Fruit fly (Drosophila melanogaster) whole organism, embryonic: ENCODE measurements around the gene Tom40.

ENCODE experiments used
- Abd-B ChIP-seq: fragments of 200-800 bp; sonication (Bioruptor generic); optimal IDR thresholded peaks from 2 replicates; lab custom pipeline; 2018; ENCODE audit warnings: missing biosample characterization, mild to moderate bottlenecking, missing genetic modification characterization, moderate library complexity
- Atf6 ChIP-seq: fragments of 200-800 bp; sonication (Bioruptor generic); IDR thresholded peaks from 2 replicates; pipeline ENCODE4 v1.3.6; 2022; ENCODE audit warnings: missing biosample characterization, missing genetic modification characterization
- B-H2 ChIP-seq: fragments of 200-800 bp; sonication (Bioruptor generic); optimal IDR thresholded peaks from 2 replicates; lab custom pipeline; 2018; ENCODE audit warnings: missing biosample characterization, mild to moderate bottlenecking, missing genetic modification characterization
- BEAF-32 ChIP-seq: fragments of 200-800 bp; sonication (Bioruptor generic); optimal IDR thresholded peaks from 3 replicates; lab custom pipeline; 2017; ENCODE audit warnings: missing biosample characterization, missing genetic modification characterization, mild to moderate bottlenecking, moderate library complexity, missing genetic modification reagents
- C15 ChIP-seq: fragments of 200-800 bp; sonication (Bioruptor generic); IDR thresholded peaks from 3 replicates; pipeline ENCODE4 v1.3.6; 2022; ENCODE audit warnings: missing biosample characterization, missing genetic modification characterization
- CG11696 ChIP-seq: fragments of 200-800 bp; sonication (Bioruptor generic); IDR thresholded peaks from 2 replicates; pipeline ENCODE4 v1.3.6; 2022; ENCODE audit warnings: missing biosample characterization, missing genetic modification characterization
- CG11723 ChIP-seq: fragments of 200-800 bp; sonication (Bioruptor generic); optimal IDR thresholded peaks from 2 replicates; lab custom pipeline; 2017; ENCODE audit warnings: missing biosample characterization, mild to moderate bottlenecking, missing genetic modification characterization
- CG12659 ChIP-seq: fragments of 200-800 bp; sonication (Bioruptor generic); optimal IDR thresholded peaks from 3 replicates; lab custom pipeline; 2017; ENCODE audit warnings: mild to moderate bottlenecking, missing biosample characterization, missing genetic modification reagents, missing genetic modification characterization
- CG12942 ChIP-seq: fragments of 200-800 bp; sonication (Bioruptor generic); optimal IDR thresholded peaks from 3 replicates; lab custom pipeline; 2016; ENCODE audit warnings: missing biosample characterization, missing genetic modification characterization
- CG16813 ChIP-seq: fragments of 200-800 bp; sonication (Bioruptor generic); IDR thresholded peaks from 3 replicates; pipeline ENCODE4 v1.3.6; 2022; ENCODE audit warnings: missing biosample characterization, missing genetic modification characterization; ENCODE audit not compliant: partially characterized antibody
- CG17385 ChIP-seq: fragments of 200-800 bp; sonication (Bioruptor generic); optimal IDR thresholded peaks from 3 replicates; lab custom pipeline; 2018; ENCODE audit warnings: missing biosample characterization, mild to moderate bottlenecking, missing genetic modification characterization
- CG1792 ChIP-seq: fragments of 200-800 bp; sonication (Bioruptor generic); optimal IDR thresholded peaks from 2 replicates; lab custom pipeline; 2016; ENCODE audit warnings: missing biosample characterization, missing genetic modification characterization
- CG18599 ChIP-seq: fragments of 200-800 bp; sonication (Bioruptor generic); optimal IDR thresholded peaks from 3 replicates; lab custom pipeline; 2017; ENCODE audit warnings: missing biosample characterization, missing genetic modification characterization, mild to moderate bottlenecking, moderate library complexity, missing genetic modification reagents
- CG2120 ChIP-seq: fragments of 200-800 bp; sonication (Bioruptor generic); optimal IDR thresholded peaks from 3 replicates; lab custom pipeline; 2016; ENCODE audit warnings: missing biosample characterization, missing genetic modification characterization
- CG2129 ChIP-seq: fragments of 200-800 bp; sonication (Bioruptor generic); IDR thresholded peaks from 2 replicates; pipeline ENCODE4 v1.3.6; 2022; ENCODE audit warnings: missing biosample characterization, missing genetic modification characterization; ENCODE audit not compliant: partially characterized antibody
- CG2202 ChIP-seq: fragments of 200-800 bp; sonication (Bioruptor generic); optimal IDR thresholded peaks from 2 replicates; lab custom pipeline; 2018; ENCODE audit warnings: missing biosample characterization, mild to moderate bottlenecking, missing genetic modification characterization
- CG2678 ChIP-seq: fragments of 200-800 bp; sonication (Bioruptor generic); optimal IDR thresholded peaks from 3 replicates; lab custom pipeline; 2019; ENCODE audit warnings: missing biosample characterization, mild to moderate bottlenecking, missing genetic modification characterization, moderate library complexity
- CG3407 ChIP-seq: fragments of 200-800 bp; sonication (Bioruptor generic); optimal IDR thresholded peaks from 2 replicates; lab custom pipeline; 2018; ENCODE audit warnings: missing biosample characterization, mild to moderate bottlenecking, missing genetic modification characterization
- CG34224 ChIP-seq: fragments of 200-800 bp; sonication (Bioruptor generic); IDR thresholded peaks from 3 replicates; pipeline ENCODE4 v1.3.6; 2022; ENCODE audit warnings: missing biosample characterization, missing genetic modification characterization; ENCODE audit not compliant: partially characterized antibody
- CG4282 ChIP-seq: fragments of 200-800 bp; sonication (Bioruptor generic); optimal IDR thresholded peaks from 2 replicates; lab custom pipeline; 2016; ENCODE audit warnings: missing biosample characterization, missing genetic modification characterization
- CG4404 ChIP-seq: fragments of 200-800 bp; sonication (Bioruptor generic); IDR thresholded peaks from 2 replicates; pipeline ENCODE4 v1.3.6; 2022; ENCODE audit warnings: missing biosample characterization, missing genetic modification characterization
- CG6654 ChIP-seq: fragments of 200-800 bp; sonication (Bioruptor generic); optimal IDR thresholded peaks from 2 replicates; lab custom pipeline; 2017; ENCODE audit warnings: missing biosample characterization, mild to moderate bottlenecking, missing genetic modification characterization
- D19A ChIP-seq: fragments of 200-800 bp; optimal IDR thresholded peaks from 3 replicates; lab custom pipeline; 2019; ENCODE audit warnings: missing biosample characterization, mild to moderate bottlenecking, missing genetic modification characterization, moderate library complexity
- Jarid2 ChIP-seq: fragments of 200-800 bp; sonication (Bioruptor generic); optimal IDR thresholded peaks from 3 replicates; lab custom pipeline; 2017; ENCODE audit warnings: mild to moderate bottlenecking, missing biosample characterization, missing genetic modification reagents, missing genetic modification characterization
- Kr ChIP-seq: fragments of 200-800 bp; sonication (Bioruptor generic); optimal IDR thresholded peaks from 2 replicates; lab custom pipeline; 2017; ENCODE audit warnings: missing biosample characterization, mild to moderate bottlenecking, missing genetic modification characterization
- Med ChIP-seq: fragments of 200-800 bp; sonication (Bioruptor generic); peaks from one replicate; lab custom pipeline; 2016; ENCODE audit warnings: missing biosample characterization, missing genetic modification characterization, mild to moderate bottlenecking, inconsistent platforms, moderate library complexity
- Myb ChIP-seq: fragments of 200-800 bp; sonication (Bioruptor generic); optimal IDR thresholded peaks from 2 replicates; lab custom pipeline; 2016; ENCODE audit warnings: missing biosample characterization, missing genetic modification characterization
- Oli ChIP-seq: fragments of 200-800 bp; sonication (Bioruptor generic); optimal IDR thresholded peaks from 2 replicates; lab custom pipeline; 2018; ENCODE audit warnings: missing biosample characterization, mild to moderate bottlenecking, missing genetic modification characterization, moderate library complexity
- Xrp1 ChIP-seq: fragments of 200-800 bp; sonication (Bioruptor generic); IDR thresholded peaks from 2 replicates; pipeline ENCODE4 v1.3.6; 2022; ENCODE audit warnings: missing biosample characterization, missing genetic modification characterization
- YL-1 ChIP-seq: fragments of 200-800 bp; sonication (Bioruptor generic); optimal IDR thresholded peaks from 3 replicates; lab custom pipeline; 2017; ENCODE audit warnings: missing biosample characterization, mild to moderate bottlenecking, missing genetic modification characterization
- abd-A ChIP-seq: fragments of 200-800 bp; sonication (Bioruptor generic); optimal IDR thresholded peaks from 3 replicates; lab custom pipeline; 2019; ENCODE audit warnings: missing biosample characterization, mild to moderate bottlenecking, missing genetic modification characterization, moderate library complexity
- bcd ChIP-seq: fragments of 200-800 bp; sonication (Bioruptor generic); optimal IDR thresholded peaks from 2 replicates; lab custom pipeline; 2017; ENCODE audit warnings: missing biosample characterization, mild to moderate bottlenecking, missing genetic modification characterization
- bsh ChIP-seq, 2 experiments: fragments of 200-800 bp; sonication (Bioruptor generic); optimal IDR thresholded peaks; 2 replicates each; lab custom pipeline; 2017 to 2018; ENCODE audit warnings: mild to moderate bottlenecking in 2 of 2, missing biosample characterization in 2 of 2, missing genetic modification characterization in 2 of 2, moderate library complexity in 1 of 2
- chinmo ChIP-seq: fragments of 200-800 bp; sonication (Bioruptor generic); IDR thresholded peaks from 4 replicates; pipeline ENCODE4 v1.3.6; 2022; ENCODE audit warnings: missing biosample characterization, missing genetic modification characterization; ENCODE audit not compliant: partially characterized antibody
- chn ChIP-seq: fragments of 200-800 bp; sonication (Bioruptor generic); optimal IDR thresholded peaks from 2 replicates; lab custom pipeline; 2016; ENCODE audit warnings: missing biosample characterization, missing genetic modification characterization
- crol ChIP-seq: fragments of 200-800 bp; sonication (Bioruptor generic); IDR thresholded peaks from 2 replicates; pipeline ENCODE4 v1.3.6; 2022; ENCODE audit warnings: missing biosample characterization, missing genetic modification characterization
- dmrt99B ChIP-seq: fragments of 200-800 bp; sonication (Bioruptor generic); optimal IDR thresholded peaks from 2 replicates; lab custom pipeline; 2018; ENCODE audit warnings: missing biosample characterization, mild to moderate bottlenecking, missing genetic modification characterization, moderate library complexity
- esg ChIP-seq: fragments of 200-800 bp; sonication (Bioruptor generic); conservative IDR thresholded peaks from 2 replicates; pipeline ENCODE4 v1.3.6; 2022; ENCODE audit warnings: missing biosample characterization, missing genetic modification characterization
- fd102C ChIP-seq: fragments of 200-800 bp; sonication (Bioruptor generic); optimal IDR thresholded peaks from 2 replicates; lab custom pipeline; 2018; ENCODE audit warnings: missing biosample characterization, mild to moderate bottlenecking, missing genetic modification characterization, moderate library complexity
- fd64A ChIP-seq: fragments of 200-800 bp; sonication (Bioruptor generic); optimal IDR thresholded peaks from 3 replicates; lab custom pipeline; 2018; ENCODE audit warnings: missing biosample characterization, mild to moderate bottlenecking, missing genetic modification characterization
- gsb-n ChIP-seq: fragments of 200-800 bp; sonication (Bioruptor generic); optimal IDR thresholded peaks from 3 replicates; lab custom pipeline; 2018; ENCODE audit warnings: missing biosample characterization, mild to moderate bottlenecking, missing genetic modification characterization
- insv ChIP-seq, 2 experiments: fragments of 200-800 bp; sonication (Bioruptor generic); optimal IDR thresholded peaks; 3 replicates each; lab custom pipeline; 2016 to 2018; ENCODE audit warnings: missing biosample characterization in 2 of 2, missing genetic modification characterization in 2 of 2
- inv ChIP-seq: fragments of 200-800 bp; sonication (Bioruptor generic); IDR thresholded peaks from 2 replicates; pipeline ENCODE4 v1.3.6; 2022; ENCODE audit warnings: missing biosample characterization, missing genetic modification characterization; ENCODE audit not compliant: partially characterized antibody
- lab ChIP-seq: fragments of 200-800 bp; sonication (Bioruptor generic); optimal IDR thresholded peaks from 3 replicates; lab custom pipeline; 2017; ENCODE audit warnings: missing biosample characterization, missing genetic modification characterization, mild to moderate bottlenecking, moderate library complexity, missing genetic modification reagents
- luna ChIP-seq: fragments of 200-800 bp; sonication (Bioruptor generic); optimal IDR thresholded peaks from 2 replicates; lab custom pipeline; 2016; ENCODE audit warnings: missing biosample characterization, missing genetic modification characterization
- pzg ChIP-seq: fragments of 200-800 bp; sonication (Bioruptor generic); optimal IDR thresholded peaks from 3 replicates; lab custom pipeline; 2018; ENCODE audit warnings: missing biosample characterization, mild to moderate bottlenecking, missing genetic modification characterization, moderate library complexity
- schlank ChIP-seq: fragments of 200-800 bp; sonication (Bioruptor generic); optimal IDR thresholded peaks from 2 replicates; lab custom pipeline; 2018; ENCODE audit warnings: missing biosample characterization, mild to moderate bottlenecking, missing genetic modification characterization
- sob ChIP-seq: fragments of 200-800 bp; sonication (Bioruptor generic); IDR thresholded peaks from 2 replicates; pipeline ENCODE4 v1.3.6; 2022; ENCODE audit warnings: missing biosample characterization, missing genetic modification characterization
- sug ChIP-seq: fragments of 200-800 bp; optimal IDR thresholded peaks from 2 replicates; lab custom pipeline; 2019; ENCODE audit warnings: missing biosample characterization, mild to moderate bottlenecking, missing genetic modification characterization, moderate library complexity
- vvl ChIP-seq: fragments of 200-800 bp; sonication (Bioruptor generic); IDR thresholded peaks from 2 replicates; pipeline ENCODE4 v1.3.6; 2022; ENCODE audit warnings: missing biosample characterization, missing genetic modification characterization

Tom40 gene

dm6 chrX:7715433-7715832 is 21.3 kb upstream of the Tom40 start (continued):
- TF ChIP-seq crol (no peak), CG2678 (tag; lab: Kevin White, UChicago) (peak; percentile 26), inv (GFP tag; lab: Robert Waterston, UW) (no peak), CG6654 (no peak), Jarid2 (GFP tag; lab: Kevin White, UChicago) (no peak), Med (no peak), CG11723 (no peak), schlank (tag; lab: Kevin White, UChicago) (no peak), luna (GFP tag; lab: Kevin White, UChicago) (no peak), CG12942 (no peak), CG4282 (GFP tag; lab: Kevin White, UChicago) (no peak), insv (GFP tag; optimal IDR thresholded peaks at IDR 0.05; lab: Kevin White, UChicago) (no peak), CG18599 (GFP tag; lab: Kevin White, UChicago) (peak; percentile 14), D19A (tag; lab: Kevin White, UChicago) (peak; percentile 24), Atf6 (GFP tag; lab: Robert Waterston, UW) (no peak), Abd-B (GFP tag; lab: Kevin White, UChicago) (no peak), BEAF-32 (GFP tag; lab: Kevin White, UChicago) (no peak)

- TF ChIP-seq sob (GFP tag; lab: Robert Waterston, UW): no peak
- no peak for TF ChIP-seq sug (tag; lab: Kevin White, UChicago)
- no peak for TF ChIP-seq C15 (GFP tag; lab: Robert Waterston, UW)
- no peak for TF ChIP-seq vvl (GFP tag; lab: Robert Waterston, UW)
- TF ChIP-seq Xrp1 (GFP tag; lab: Robert Waterston, UW): no peak
- no peak for TF ChIP-seq bcd (GFP tag; lab: Kevin White, UChicago)
- no peak for TF ChIP-seq lab (GFP tag; lab: Kevin White, UChicago)
- no peak for TF ChIP-seq CG2202 (tag; lab: Kevin White, UChicago)
- TF ChIP-seq CG12942: no peak
- TF ChIP-seq dmrt99B (tag; lab: Kevin White, UChicago): no peak
- no peak for TF ChIP-seq esg (GFP tag; lab: Robert Waterston, UW)
- no peak for TF ChIP-seq CG2120 (GFP tag; lab: Kevin White, UChicago)
- no peak for TF ChIP-seq bsh (GFP tag; optimal IDR thresholded peaks at IDR 0.05; lab: Kevin White, UChicago)
- no peak for TF ChIP-seq CG2129
- TF ChIP-seq chn (GFP tag; lab: Kevin White, UChicago): no peak
- TF ChIP-seq CG17385 (GFP tag; lab: Kevin White, UChicago): no peak
- no peak for TF ChIP-seq CG34224
- no peak for TF ChIP-seq CG1792
- TF ChIP-seq B-H2 (GFP tag; lab: Kevin White, UChicago): no peak
Measured at dm6 chrX:7717832-7718231, 18.9 kb upstream of the Tom40 start, which contains the start of gene CG15478. Gene CG15478, minus strand, starts transcription at chrX:7717932.

dm6 chrX:7721905-7722304 is 14.8 kb upstream of the Tom40 start, which contains the start of gene Hira:
Gene Hira, plus strand, starts transcription at chrX:7722119.
- TF ChIP-seq CG4404 (GFP tag; lab: Robert Waterston, UW): no peak
- peak; percentile 96 for TF ChIP-seq chinmo (GFP tag; lab: Robert Waterston, UW)
- peak; percentile 30 for TF ChIP-seq Myb (GFP tag; lab: Kevin White, UChicago)
- no peak for TF ChIP-seq fd64A (GFP tag; lab: Kevin White, UChicago)
- no peak for TF ChIP-seq Oli (tag; lab: Kevin White, UChicago)
- peak; percentile 1 for TF ChIP-seq YL-1 (GFP tag; lab: Kevin White, UChicago)
- no peak for TF ChIP-seq gsb-n
- TF ChIP-seq CG16813: peak; percentile 84
- no peak for TF ChIP-seq fd102C (GFP tag; lab: Kevin White, UChicago)
- TF ChIP-seq Kr: no peak
- peak; percentile 87 for TF ChIP-seq pzg (GFP tag; lab: Kevin White, UChicago)
- TF ChIP-seq CG3407 (GFP tag; lab: Kevin White, UChicago): no peak
- no peak for TF ChIP-seq CG11696
- peak; percentile 21 for TF ChIP-seq CG12659 (GFP tag; lab: Kevin White, UChicago)
- TF ChIP-seq abd-A (tag; lab: Kevin White, UChicago): no peak
